Fruit fly (Drosophila melanogaster) whole organism, embryonic: ENCODE data around the gene CG5921.

Source experiments
- CG1647 ChIP-seq: fragments of 200-800 bp; sonication (Bioruptor generic); optimal IDR thresholded peaks from 3 replicates; lab custom pipeline; 2016; ENCODE audit warnings: missing biosample characterization, missing genetic modification characterization
- CoRest ChIP-seq: fragments of 200-800 bp; sonication (Bioruptor generic); optimal IDR thresholded peaks from 3 replicates; lab custom pipeline; 2018; ENCODE audit warnings: missing biosample characterization, mild to moderate bottlenecking, missing genetic modification characterization, moderate library complexity
- HLH3B ChIP-seq: fragments of 200-800 bp; sonication (Bioruptor generic); IDR thresholded peaks from 2 replicates; pipeline ENCODE4 v1.3.6; 2022; ENCODE audit warnings: missing biosample characterization, missing genetic modification characterization
- Nf-YA ChIP-seq: fragments of 200-800 bp; sonication (Bioruptor generic); IDR thresholded peaks from 2 replicates; pipeline ENCODE4 v1.3.6; 2022; ENCODE audit warnings: missing biosample characterization, missing genetic modification characterization
- Sox100B ChIP-seq: fragments of 200-800 bp; sonication (Bioruptor generic); optimal IDR thresholded peaks from 3 replicates; lab custom pipeline; 2018; ENCODE audit warnings: missing biosample characterization, mild to moderate bottlenecking, missing genetic modification characterization
- bigmax ChIP-seq: fragments of 200-800 bp; sonication (Bioruptor generic); optimal IDR thresholded peaks from 2 replicates; lab custom pipeline; 2018; ENCODE audit warnings: missing biosample characterization, mild to moderate bottlenecking, missing genetic modification characterization
- cas ChIP-seq: fragments of 200-800 bp; sonication (Bioruptor generic); IDR thresholded peaks from 2 replicates; pipeline ENCODE4 v1.3.6; 2022; ENCODE audit warnings: missing biosample characterization, missing genetic modification characterization
- ci ChIP-seq: fragments of 200-800 bp; sonication (Bioruptor generic); IDR thresholded peaks from 3 replicates; pipeline ENCODE4 v1.3.6; 2022; ENCODE audit warnings: missing biosample characterization, missing genetic modification characterization
- eve ChIP-seq, 2 experiments: fragments of >200 bp; optimal IDR thresholded peaks; 2 replicates each; lab custom pipeline; 2017; ENCODE audit warnings: missing biosample characterization in 2 of 2, missing genetic modification characterization in 2 of 2
- kni ChIP-seq: fragments of 200-800 bp; sonication (Bioruptor generic); optimal IDR thresholded peaks from 3 replicates; lab custom pipeline; 2017; ENCODE audit warnings: mild to moderate bottlenecking, missing biosample characterization, missing genetic modification reagents, missing genetic modification characterization
- salm ChIP-seq: fragments of 200-800 bp; sonication (Bioruptor generic); optimal IDR thresholded peaks from 2 replicates; lab custom pipeline; 2018; ENCODE audit warnings: missing biosample characterization, mild to moderate bottlenecking, missing genetic modification characterization
- tap ChIP-seq: fragments of 200-800 bp; optimal IDR thresholded peaks from 3 replicates; lab custom pipeline; 2019; ENCODE audit warnings: missing biosample characterization, mild to moderate bottlenecking, missing genetic modification characterization, moderate library complexity

DNA sequence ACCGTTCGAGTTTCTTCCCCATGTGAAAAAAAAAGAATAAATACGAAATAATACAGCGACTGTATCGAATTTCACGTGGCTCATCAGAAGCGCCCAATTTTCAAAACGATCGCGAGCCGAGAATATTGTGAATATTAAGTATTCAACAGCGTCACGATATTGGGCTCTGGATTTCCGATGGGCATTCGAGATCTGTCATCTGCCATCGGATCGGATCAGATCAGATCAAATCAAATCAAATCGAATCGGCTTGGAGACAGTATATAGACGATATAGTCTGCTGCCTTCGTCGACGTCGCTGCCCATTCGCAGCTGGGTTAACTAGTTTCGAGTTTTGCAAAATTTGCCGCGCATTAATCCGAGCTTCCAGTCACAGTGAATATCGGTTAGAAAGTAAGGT is 44.0 kb downstream of the CG5921 start:
- TF ChIP-seq HLH3B (GFP tag; lab: Robert Waterston, UW): no peak
- TF ChIP-seq bigmax (GFP tag; lab: Kevin White, UChicago): no peak
- TF ChIP-seq kni: no peak
- TF ChIP-seq ci (GFP tag; lab: Robert Waterston, UW): no peak
- no peak for TF ChIP-seq Sox100B
- no peak for TF ChIP-seq Nf-YA (GFP tag; lab: Robert Waterston, UW)
- no peak for TF ChIP-seq CG1647 (GFP tag; lab: Kevin White, UChicago)
- TF ChIP-seq tap (tag; lab: Kevin White, UChicago): no peak
- no peak for TF ChIP-seq eve (GFP tag; optimal IDR thresholded peaks at IDR 0.05; lab: Kevin White, UChicago)
- TF ChIP-seq CoRest (tag; lab: Kevin White, UChicago): no peak
- no peak for TF ChIP-seq salm (tag; lab: Kevin White, UChicago)
- TF ChIP-seq cas (GFP tag; lab: Robert Waterston, UW): no peak
